Worm (Caenorhabditis elegans): ENCODE measurements around the gene F53C3.4.
A peak's percentile ranks its signal among the peaks of the same experiment; 100 is the strongest.

The F53C3.4 gene

DNA sequence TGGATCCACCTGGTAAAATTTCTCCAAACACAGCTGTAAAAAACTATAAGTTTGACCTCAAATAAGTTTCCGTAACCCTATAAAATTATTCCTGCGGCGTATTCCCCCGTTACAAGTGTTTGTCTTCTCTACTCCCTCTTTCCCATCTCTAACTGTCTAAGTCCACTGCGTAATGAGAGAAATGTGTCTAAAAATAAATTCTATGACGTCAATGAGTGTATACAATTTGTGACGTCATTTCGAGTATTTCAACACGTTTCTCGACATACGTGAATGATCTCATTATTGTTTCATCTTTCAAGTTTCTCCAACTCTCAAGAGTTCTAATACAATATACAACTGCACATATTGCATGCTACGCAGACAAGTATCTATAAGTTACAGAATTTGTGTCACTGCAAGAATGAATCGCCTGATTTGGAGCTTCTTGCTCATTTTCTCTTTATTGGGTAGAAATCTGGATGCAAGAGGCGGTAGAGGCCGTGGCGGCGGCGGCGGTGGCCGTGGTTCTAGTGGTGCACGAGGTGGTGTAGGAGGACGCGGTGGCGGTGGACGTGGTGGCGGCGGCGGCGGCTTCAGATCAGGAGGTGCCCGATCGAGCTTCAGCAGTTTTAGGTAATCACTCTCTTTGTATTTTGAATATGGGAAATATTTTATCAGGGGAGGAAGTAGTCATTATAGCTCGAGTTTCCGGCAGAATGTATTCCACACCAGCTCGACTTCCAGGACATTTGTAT lies 3.3 kb upstream of the F53C3.4 start, which contains the start of gene F53C3.6 (continued):
- TF ChIP-seq ceh-82 (tag; optimal IDR thresholded peaks at IDR 0.05) (no peak), dmd-6 (GFP tag; IDR thresholded peaks at IDR 0.05) (peak; percentile 60), unc-62 (GFP tag; optimal IDR thresholded peaks at IDR 0.05 in 1 of 2) (peak in 1 of 2 experiments; percentile 78), unc-62 (tag; optimal IDR thresholded peaks at IDR 0.05) (no peak), nhr-237 (tag; optimal IDR thresholded peaks at IDR 0.05) (no peak), dve-1 (tag; optimal IDR thresholded peaks at IDR 0.05; ENCODE audit: insufficient read depth) (no peak), lin-38 (GFP tag; IDR thresholded peaks at IDR 0.05) (no peak), set-16 (GFP tag; IDR thresholded peaks at IDR 0.05) (peak; percentile 94), egl-27 (tag; optimal IDR thresholded peaks at IDR 0.05) (no peak), hif-1 (tag; optimal IDR thresholded peaks at IDR 0.05) (peak in 1 of 2 experiments; percentile 24), vab-7 (GFP tag; IDR thresholded peaks at IDR 0.05) (no peak), spr-3 (GFP tag; optimal IDR thresholded peaks at IDR 0.05) (no peak), daf-16 (GFP tag; optimal IDR thresholded peaks at IDR 0.05) (peak in 1 of 2 experiments; percentile 1), daf-16 (tag; optimal IDR thresholded peaks at IDR 0.05) (no peak), lin-39 (tag; optimal IDR thresholded peaks at IDR 0.05) (no peak), snpc-4 (tag; optimal IDR thresholded peaks at IDR 0.05) (no peak), pqm-1 (tag; optimal IDR thresholded peaks at IDR 0.05) (no peak), nhr-28 (tag; optimal IDR thresholded peaks at IDR 0.05) (peak; percentile 54), ZK337.2 (GFP tag; IDR thresholded peaks at IDR 0.05) (no peak)

DNA sequence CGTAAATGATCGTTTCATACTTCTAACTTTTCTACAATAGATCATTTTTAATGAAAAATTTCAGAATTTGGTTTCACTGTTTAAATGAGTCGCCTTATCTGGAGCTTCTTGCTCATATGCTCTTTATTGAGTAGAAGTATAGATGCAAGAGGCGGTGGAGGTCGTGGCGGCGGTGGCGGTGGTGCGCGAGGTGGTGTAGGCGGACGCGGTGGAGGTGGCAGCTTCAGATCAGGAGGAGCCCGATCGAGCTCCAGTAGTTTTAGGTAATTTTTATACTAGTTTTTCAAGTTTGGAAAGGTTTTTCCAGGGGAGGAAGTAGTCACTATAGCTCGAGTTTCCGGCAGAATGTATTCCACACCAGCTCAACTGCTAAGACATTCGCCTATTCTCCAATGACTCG lies 1.6 kb downstream of the F53C3.4 start, which contains the start of gene F53C3.3:
Gene F53C3.3 (plus strand): TSS at position 59 of the 400 bp plus-strand sequence.
- no peak for TF ChIP-seq daf-8 (GFP tag; IDR thresholded peaks at IDR 0.05)
- TF ChIP-seq unc-62 (GFP tag; optimal IDR thresholded peaks at IDR 0.05 in 1 of 2), result peak in 1 of 2 experiments; percentile 20
- no peak for TF ChIP-seq unc-62 (tag; optimal IDR thresholded peaks at IDR 0.05)
- TF ChIP-seq zag-1 (tag; optimal IDR thresholded peaks at IDR 0.05), result no peak
- TF ChIP-seq nhr-102 (tag; optimal IDR thresholded peaks at IDR 0.05), result no peak
- TF ChIP-seq set-16 (GFP tag; IDR thresholded peaks at IDR 0.05), result peak; percentile 79
- no peak for TF ChIP-seq nhr-42 (GFP tag; IDR thresholded peaks at IDR 0.05)
- no peak for TF ChIP-seq lir-3 (tag; optimal IDR thresholded peaks at IDR 0.05)

DNA sequence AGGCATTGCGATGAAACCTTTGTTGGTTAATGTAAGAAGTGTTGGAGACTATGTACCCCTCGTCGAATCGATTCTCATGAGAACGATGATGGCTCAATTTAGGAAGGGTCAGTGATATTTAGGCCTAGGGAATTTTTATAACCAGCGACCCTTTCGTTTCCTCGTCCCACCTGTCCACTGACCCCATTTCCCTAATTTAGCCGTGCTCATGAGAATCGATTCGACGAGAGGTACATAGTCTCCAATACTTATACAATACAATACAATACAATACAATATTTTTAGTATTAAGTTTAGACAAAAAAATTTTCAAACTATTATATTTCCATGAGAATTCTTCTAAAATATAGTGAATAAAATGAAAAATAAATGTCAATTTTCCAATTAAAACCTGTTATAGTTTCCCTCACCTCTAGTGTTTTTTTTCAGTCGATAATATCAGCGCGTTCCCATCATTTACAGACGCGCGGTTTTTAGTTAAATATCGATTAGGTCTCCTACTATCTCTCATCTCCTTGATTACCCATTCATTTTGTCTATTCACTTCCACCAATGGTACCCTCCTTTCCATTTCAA lies 5.5 kb downstream of the F53C3.4 start, which contains the start of the genes F53C3.11 and fbxb-103:
Gene F53C3.11 (minus strand): TSS at position 101 of the 576 bp plus-strand sequence.
Gene fbxb-103 (plus strand): TSS at position 526 of the 576 bp plus-strand sequence.
- TF ChIP-seq rbr-2 (tag; optimal IDR thresholded peaks at IDR 0.05) (no peak), fos-1 (tag; optimal IDR thresholded peaks at IDR 0.05) (no peak), mes-2 (tag; optimal IDR thresholded peaks at IDR 0.05; ENCODE audit: poor library complexity, severe bottlenecking) (no peak), Y5F2A.4 (GFP tag; optimal IDR thresholded peaks at IDR 0.05) (no peak), R02D3.7 (tag; optimal IDR thresholded peaks at IDR 0.05) (no peak), lin-15B (tag; optimal IDR thresholded peaks at IDR 0.05) (no peak), aha-1 (tag) (no peak)

DNA sequence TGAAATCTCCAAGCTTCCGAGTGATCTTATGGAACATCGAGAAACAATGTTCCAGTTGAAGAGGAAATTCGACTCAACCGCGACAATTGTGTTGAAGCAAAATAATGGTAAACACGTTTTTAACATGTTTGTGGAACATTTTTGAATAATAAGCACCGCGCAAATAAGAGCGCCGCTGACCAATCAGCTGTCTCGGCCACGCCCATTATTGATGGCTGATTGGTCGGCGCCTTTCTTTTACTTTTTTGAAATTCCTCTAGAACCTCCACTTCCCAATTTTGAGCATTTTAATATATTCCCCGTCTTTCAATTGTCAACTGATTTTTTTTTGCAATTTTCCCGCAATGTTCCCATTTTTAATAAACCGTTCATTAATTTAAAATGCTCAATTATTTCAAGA lies 6.9 kb downstream of the F53C3.4 start:
- TF ChIP-seq ceh-44 (GFP tag; IDR thresholded peaks at IDR 0.05) (no peak), unc-62 (GFP tag; optimal IDR thresholded peaks at IDR 0.05 in 1 of 2) (peak in 1 of 2 experiments; percentile 59), unc-62 (tag; optimal IDR thresholded peaks at IDR 0.05) (no peak)

DNA sequence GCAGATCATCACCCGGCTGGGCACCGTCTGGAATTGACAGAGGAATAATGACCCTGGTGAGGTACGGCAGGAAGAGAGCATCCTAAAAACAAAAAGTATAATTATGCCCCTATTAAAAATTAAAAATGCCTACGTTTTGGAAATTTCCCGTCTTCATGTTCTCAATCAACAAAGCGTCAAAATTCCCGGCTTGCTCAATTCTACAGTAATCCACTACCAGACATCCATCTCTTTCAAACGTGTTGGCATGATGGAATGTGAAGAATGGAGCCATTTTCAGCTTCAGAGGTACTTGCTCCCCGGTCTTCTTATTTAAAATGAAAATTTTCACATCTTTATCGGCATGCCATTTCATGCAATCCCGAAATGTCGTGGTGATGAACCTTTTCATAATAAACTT lies 8.1 kb downstream of the F53C3.4 start:
- TF ChIP-seq unc-62 (GFP tag; optimal IDR thresholded peaks at IDR 0.05 in 1 of 2), result peak in 1 of 2 experiments; percentile 91
- TF ChIP-seq unc-62 (tag; optimal IDR thresholded peaks at IDR 0.05), result no peak
- no peak for TF ChIP-seq ZK546.5 (tag; optimal IDR thresholded peaks at IDR 0.05)

Data from whole organism, L4 larva.